Worm (Caenorhabditis elegans) whole organism, L4/young adult: ENCODE results near the gene F19B6.1.

ENCODE experiments used
- W03F9.2 ChIP-seq: fragments of 150-350 bp; optimal IDR thresholded peaks from 2 replicates; lab custom pipeline; 2014; ENCODE audit warnings: missing biosample characterization, missing genetic modification characterization
- dao-5 ChIP-seq: sonication (generic microtip); optimal IDR thresholded peaks from 2 replicates; lab custom pipeline; 2016; ENCODE audit warnings: missing genotype, missing genetic modification characterization, moderate library complexity, missing compliant biosample characterization
- him-1 ChIP-seq: sonication (generic microtip); optimal IDR thresholded peaks from 2 replicates; lab custom pipeline; 2016; ENCODE audit warnings: missing genotype, missing genetic modification reagents, missing genetic modification characterization, missing compliant biosample characterization

ce11 chrIV:12378919-12379318 is 43.0 kb upstream of the F19B6.1 start:
- TF ChIP-seq him-1: no peak
- TF ChIP-seq W03F9.2 (tag; lab: Kevin White, UChicago): no peak
- no peak for TF ChIP-seq dao-5 (tag; lab: Kevin White, UChicago)
